Worm (Caenorhabditis elegans) whole organism, early embryonic: Measurements from ENCODE around the gene sec-24.1.

Experiments used
- F13C5.2 ChIP-seq: sonication (generic microtip); optimal IDR thresholded peaks from 2 replicates; lab custom pipeline; 2017; ENCODE audit warnings: mild to moderate bottlenecking, missing genetic modification characterization, inconsistent platforms, missing compliant biosample characterization
- ama-1 ChIP-seq: fragments of 150-350 bp; optimal IDR thresholded peaks from 2 replicates; lab custom pipeline; 2014
- ceh-13 ChIP-seq: fragments of 200-800 bp; sonication (Bioruptor generic); optimal IDR thresholded peaks from 2 replicates; lab custom pipeline; 2018; ENCODE audit warnings: mild to moderate bottlenecking, missing genetic modification characterization, missing compliant biosample characterization
- ceh-36 ChIP-seq: sonication (generic microtip); optimal IDR thresholded peaks from 2 replicates; lab custom pipeline; 2016; ENCODE audit warnings: missing genetic modification characterization, inconsistent platforms, missing compliant biosample characterization
- flt-1 ChIP-seq: fragments of 200-800 bp; sonication (Bioruptor generic); IDR thresholded peaks from 2 replicates; pipeline ENCODE4 v1.3.6; 2022; ENCODE audit warnings: missing genetic modification characterization, missing compliant biosample characterization
- hmbx-1 ChIP-seq: sonication (generic microtip); optimal IDR thresholded peaks from 2 replicates; lab custom pipeline; 2016; ENCODE audit warnings: mild to moderate bottlenecking, missing genetic modification characterization, missing compliant biosample characterization
- hnd-1 ChIP-seq: sonication (generic microtip); optimal IDR thresholded peaks from 2 replicates; lab custom pipeline; 2016; ENCODE audit warnings: missing genetic modification characterization, missing compliant biosample characterization
- scrt-1 ChIP-seq: fragments of 200-800 bp; sonication (Bioruptor generic); IDR thresholded peaks from 2 replicates; pipeline ENCODE4 v1.3.6; 2022; ENCODE audit warnings: missing genetic modification characterization, missing compliant biosample characterization
- sea-1 ChIP-seq: fragments of 200-800 bp; sonication (Bioruptor generic); conservative IDR thresholded peaks from 2 replicates; pipeline ENCODE4 v1.3.6; 2022; ENCODE audit warnings: missing genetic modification characterization, missing compliant biosample characterization
- tbx-37 ChIP-seq: fragments of 200-800 bp; sonication (Bioruptor generic); conservative IDR thresholded peaks from 2 replicates; pipeline ENCODE4 v1.3.6; 2022; ENCODE audit warnings: missing genetic modification reagents, missing genetic modification characterization, missing compliant biosample characterization
- tra-4 ChIP-seq: sonication (generic microtip); optimal IDR thresholded peaks from 2 replicates; lab custom pipeline; 2017; ENCODE audit warnings: missing genetic modification characterization, missing compliant biosample characterization

DNA sequence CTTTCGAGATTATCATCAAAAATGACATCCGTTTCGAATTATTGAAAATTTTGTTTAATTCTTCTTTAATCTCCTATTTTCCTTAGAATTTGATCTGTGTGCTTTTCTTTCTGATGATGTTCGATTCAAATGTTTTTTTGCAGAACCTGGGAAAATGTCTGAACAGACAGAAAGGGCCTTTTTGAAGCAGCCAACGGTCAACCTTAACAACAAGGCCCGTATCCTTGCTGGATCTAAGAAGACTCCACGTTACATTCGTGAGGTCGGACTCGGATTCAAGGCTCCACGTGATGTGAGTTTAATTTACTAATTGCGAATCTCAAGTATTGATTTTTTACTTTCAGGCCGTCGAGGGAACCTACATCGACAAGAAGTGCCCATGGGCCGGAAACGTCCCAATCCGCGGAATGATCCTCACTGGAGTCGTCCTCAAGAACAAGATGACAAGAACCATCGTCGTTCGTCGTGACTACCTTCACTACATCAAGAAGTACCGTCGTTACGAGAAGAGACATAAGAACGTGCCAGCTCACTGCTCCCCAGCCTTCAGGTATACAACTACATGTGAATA lies 36.6 kb upstream of the sec-24.1 start, which contains the start of gene rps-11:
- TF ChIP-seq hnd-1 (tag; lab: Kevin White, UChicago) = no peak
- no peak for TF ChIP-seq scrt-1 (GFP tag; lab: Robert Waterston, UW)
- no peak for TF ChIP-seq ceh-13 (GFP tag; lab: Kevin White, UChicago)
- TF ChIP-seq F13C5.2 (tag; lab: Kevin White, UChicago) = no peak
- no peak for TF ChIP-seq ama-1 (lab: Kevin White, UChicago)
- no peak for TF ChIP-seq tra-4 (tag; lab: Kevin White, UChicago)
- no peak for TF ChIP-seq tbx-37 (GFP tag; lab: Robert Waterston, UW)
- no peak for TF ChIP-seq ceh-36 (tag; lab: Kevin White, UChicago)
- no peak for TF ChIP-seq sea-1 (GFP tag; lab: Robert Waterston, UW)
- no peak for TF ChIP-seq hmbx-1 (tag; lab: Kevin White, UChicago)
- no peak for TF ChIP-seq flt-1 (GFP tag; lab: Robert Waterston, UW)
